Worm (Caenorhabditis elegans) whole organism, midembryonic: ENCODE results near the gene dop-3.

Experiments
- T22C8.4 ChIP-seq: fragments of 200-800 bp; sonication (Bioruptor generic); IDR thresholded peaks from 2 replicates; pipeline ENCODE4 v1.3.6; 2022; ENCODE audit warnings: missing genetic modification characterization, missing compliant biosample characterization
- cog-1 ChIP-seq: sonication (generic microtip); optimal IDR thresholded peaks from 2 replicates; lab custom pipeline; 2016; ENCODE audit warnings: missing genetic modification characterization, missing compliant biosample characterization
- flt-1 ChIP-seq: fragments of 200-800 bp; sonication (Bioruptor generic); IDR thresholded peaks from 2 replicates; pipeline ENCODE4 v1.3.6; 2022; ENCODE audit warnings: missing genetic modification characterization, missing compliant biosample characterization
- klf-2 ChIP-seq: fragments of 200-800 bp; sonication (Bioruptor generic); conservative IDR thresholded peaks from 2 replicates; pipeline ENCODE4 v1.3.6; 2022; ENCODE audit warnings: missing genetic modification reagents, missing genetic modification characterization, missing compliant biosample characterization
- med-1 ChIP-seq: sonication (generic microtip); optimal IDR thresholded peaks from 2 replicates; lab custom pipeline; 2017; ENCODE audit warnings: missing genetic modification characterization, mild to moderate bottlenecking, missing compliant biosample characterization, antibody characterized with exemption, missing genetic modification reagents; ENCODE audit not compliant: insufficient read depth
- ref-1 ChIP-seq: fragments of 200-800 bp; sonication (Bioruptor generic); conservative IDR thresholded peaks from 2 replicates; pipeline ENCODE4 v1.3.6; 2022; ENCODE audit warnings: missing genetic modification reagents, missing genetic modification characterization, missing compliant biosample characterization
- tab-1 ChIP-seq: fragments of 200-800 bp; sonication (Bioruptor generic); IDR thresholded peaks from 2 replicates; pipeline ENCODE4 v1.3.6; 2022; ENCODE audit warnings: missing genetic modification characterization, missing compliant biosample characterization
- ztf-23 ChIP-seq: fragments of 200-800 bp; sonication (Bioruptor generic); IDR thresholded peaks from 2 replicates; pipeline ENCODE4 v1.3.6; 2022; ENCODE audit warnings: missing genetic modification reagents, missing genetic modification characterization, missing compliant biosample characterization
- ztf-29 ChIP-seq: fragments of 200-800 bp; sonication (Bioruptor generic); IDR thresholded peaks from 2 replicates; pipeline ENCODE4 v1.3.6; 2022; ENCODE audit warnings: missing genetic modification reagents, missing genetic modification characterization, missing compliant biosample characterization

The dop-3 gene

ce11 chrX:6560495-6560894 is 9.0 kb downstream of the dop-3 start:
- TF ChIP-seq T22C8.4 (GFP tag; lab: Robert Waterston, UW) = no peak
- no peak for TF ChIP-seq ztf-29 (GFP tag; lab: Robert Waterston, UW)
- no peak for TF ChIP-seq tab-1 (GFP tag; lab: Robert Waterston, UW)
- no peak for TF ChIP-seq ref-1 (GFP tag; lab: Robert Waterston, UW)
- no peak for TF ChIP-seq ztf-23 (GFP tag; lab: Robert Waterston, UW)
- no peak for TF ChIP-seq med-1 (GFP tag; lab: Kevin White, UChicago)

- no peak for TF ChIP-seq ztf-29 (GFP tag; lab: Robert Waterston, UW)
- TF ChIP-seq klf-2 (GFP tag; lab: Robert Waterston, UW) = no peak
- no peak for TF ChIP-seq med-1 (GFP tag; lab: Kevin White, UChicago)
- TF ChIP-seq cog-1 (tag; lab: Kevin White, UChicago) = no peak
- no peak for TF ChIP-seq ztf-23 (GFP tag; lab: Robert Waterston, UW)
- TF ChIP-seq tab-1 (GFP tag; lab: Robert Waterston, UW) = no peak
- no peak for TF ChIP-seq flt-1
- no peak for TF ChIP-seq ref-1 (GFP tag; lab: Robert Waterston, UW)
- TF ChIP-seq T22C8.4 (GFP tag; lab: Robert Waterston, UW) = no peak
Measured at ce11 chrX:6553634-6554033, 15.9 kb downstream of the dop-3 start.

DNA sequence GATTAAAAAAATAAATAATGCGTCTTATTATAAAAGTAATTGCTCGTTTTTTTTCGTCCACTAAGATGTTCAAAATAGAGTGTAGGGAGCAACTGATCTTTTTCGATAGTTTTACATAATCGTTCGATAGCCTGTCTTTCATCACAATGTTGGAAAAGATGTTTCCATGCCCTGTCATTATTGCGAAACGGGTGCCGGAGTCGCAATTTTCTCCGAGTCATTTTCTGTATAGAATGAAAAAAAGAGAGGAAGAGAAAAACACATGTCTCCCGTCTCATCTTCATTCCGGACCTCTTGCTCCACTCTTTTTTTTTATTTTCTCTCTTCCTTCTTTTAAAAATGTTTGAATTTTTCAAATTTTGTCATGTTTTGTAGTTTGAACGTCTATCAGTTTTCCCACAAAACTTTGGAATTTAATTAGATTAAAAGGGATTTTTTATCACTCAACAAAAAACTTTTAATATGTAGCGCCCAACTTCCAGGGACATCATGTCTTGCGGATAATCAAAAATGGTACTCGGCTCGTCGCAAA is 16.7 kb downstream of the dop-3 start, which contains the start of gene svh-2:
TSS of gene svh-2 (plus strand) at position 482 of the 532 bp plus-strand sequence.
- no peak for TF ChIP-seq klf-2 (GFP tag; lab: Robert Waterston, UW)
- no peak for TF ChIP-seq tab-1 (GFP tag; lab: Robert Waterston, UW)
- no peak for TF ChIP-seq ref-1 (GFP tag; lab: Robert Waterston, UW)
- TF ChIP-seq med-1 (GFP tag; lab: Kevin White, UChicago) = no peak
- no peak for TF ChIP-seq flt-1
- no peak for TF ChIP-seq ztf-29 (GFP tag; lab: Robert Waterston, UW)
- TF ChIP-seq T22C8.4 (GFP tag; lab: Robert Waterston, UW) = no peak
- no peak for TF ChIP-seq cog-1 (tag; lab: Kevin White, UChicago)
- TF ChIP-seq ztf-23 (GFP tag; lab: Robert Waterston, UW) = no peak

- TF ChIP-seq T22C8.4 (GFP tag; lab: Robert Waterston, UW) (no peak), med-1 (GFP tag; lab: Kevin White, UChicago) (no peak), ztf-29 (GFP tag; lab: Robert Waterston, UW) (no peak), flt-1 (no peak), klf-2 (GFP tag; lab: Robert Waterston, UW) (no peak), ref-1 (GFP tag; lab: Robert Waterston, UW) (no peak), ztf-23 (GFP tag; lab: Robert Waterston, UW) (no peak), cog-1 (tag; lab: Kevin White, UChicago) (no peak), tab-1 (GFP tag; lab: Robert Waterston, UW) (no peak)
Measured at ce11 chrX:6551679-6552078, 17.8 kb downstream of the dop-3 start.

DNA sequence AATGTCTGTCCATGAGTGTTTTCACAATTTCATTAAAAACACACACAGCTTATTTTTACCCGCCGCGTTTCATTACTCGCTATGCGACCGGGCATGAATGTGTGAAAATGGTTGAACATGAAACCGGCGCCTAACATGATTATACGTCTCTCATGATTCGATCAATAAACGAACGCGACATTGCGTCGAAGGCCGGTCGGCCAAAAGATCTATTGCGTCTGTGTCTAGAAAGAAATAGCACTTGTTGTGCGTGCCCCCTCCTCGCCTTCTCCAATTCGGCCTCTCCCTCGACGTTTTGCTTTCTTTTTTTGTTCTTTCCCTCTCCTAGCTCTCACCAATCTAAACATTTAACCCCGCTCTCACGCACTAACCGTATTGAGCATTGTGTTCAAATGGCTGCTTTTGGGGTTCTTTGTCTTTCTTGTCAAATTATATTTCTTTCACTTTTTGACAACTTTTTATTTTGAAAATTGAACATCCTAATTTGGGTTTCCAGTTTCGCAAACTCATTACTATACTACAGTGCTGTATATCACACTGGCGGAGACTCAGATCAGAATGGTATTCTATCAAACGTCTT is 18.4 kb downstream of the dop-3 start:
- TF ChIP-seq tab-1 (GFP tag; lab: Robert Waterston, UW) (no peak), klf-2 (GFP tag; lab: Robert Waterston, UW) (no peak), T22C8.4 (GFP tag; lab: Robert Waterston, UW) (no peak), ztf-29 (GFP tag; lab: Robert Waterston, UW) (no peak), med-1 (GFP tag; lab: Kevin White, UChicago) (no peak), cog-1 (tag; lab: Kevin White, UChicago) (no peak), ref-1 (GFP tag; lab: Robert Waterston, UW) (no peak), flt-1 (no peak), ztf-23 (GFP tag; lab: Robert Waterston, UW) (no peak)

ce11 chrX:6543665-6544064 is 25.9 kb downstream of the dop-3 start:
- TF ChIP-seq cog-1 (tag; lab: Kevin White, UChicago) = no peak
- TF ChIP-seq tab-1 (GFP tag; lab: Robert Waterston, UW) = no peak
- no peak for TF ChIP-seq med-1 (GFP tag; lab: Kevin White, UChicago)
- no peak for TF ChIP-seq ztf-29 (GFP tag; lab: Robert Waterston, UW)
- no peak for TF ChIP-seq ztf-23 (GFP tag; lab: Robert Waterston, UW)
- no peak for TF ChIP-seq ref-1 (GFP tag; lab: Robert Waterston, UW)
- TF ChIP-seq T22C8.4 (GFP tag; lab: Robert Waterston, UW) = no peak
- TF ChIP-seq flt-1 = no peak
- no peak for TF ChIP-seq klf-2 (GFP tag; lab: Robert Waterston, UW)

DNA sequence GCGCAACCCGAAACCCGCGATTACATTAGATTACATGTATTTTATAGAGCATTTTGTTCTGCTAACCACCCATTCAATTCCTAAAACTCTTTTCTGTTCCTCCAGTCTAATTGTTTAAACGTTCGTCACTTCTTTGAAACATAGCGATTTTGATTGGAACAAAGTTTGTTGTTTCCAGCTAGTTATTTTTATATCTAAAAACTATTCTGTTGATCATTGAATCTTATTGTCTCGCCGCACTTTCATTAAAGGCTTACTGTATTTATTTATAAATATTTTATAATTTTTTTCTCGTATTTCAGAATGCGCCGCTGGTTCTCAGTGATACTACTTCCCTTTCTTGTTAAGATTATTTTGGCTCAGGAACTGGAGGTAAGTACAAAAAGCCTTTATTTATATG is 26.8 kb downstream of the dop-3 start, which contains the start of gene T14E8.2:
TSS of gene T14E8.2 (plus strand) at position 301 of the 400 bp plus-strand sequence.
- TF ChIP-seq ref-1 (GFP tag; lab: Robert Waterston, UW) (no peak), med-1 (GFP tag; lab: Kevin White, UChicago) (no peak), ztf-23 (GFP tag; lab: Robert Waterston, UW) (no peak), ztf-29 (GFP tag; lab: Robert Waterston, UW) (no peak), tab-1 (GFP tag; lab: Robert Waterston, UW) (no peak), T22C8.4 (GFP tag; lab: Robert Waterston, UW) (no peak), klf-2 (GFP tag; lab: Robert Waterston, UW) (no peak), flt-1 (no peak), cog-1 (tag; lab: Kevin White, UChicago) (no peak)

DNA sequence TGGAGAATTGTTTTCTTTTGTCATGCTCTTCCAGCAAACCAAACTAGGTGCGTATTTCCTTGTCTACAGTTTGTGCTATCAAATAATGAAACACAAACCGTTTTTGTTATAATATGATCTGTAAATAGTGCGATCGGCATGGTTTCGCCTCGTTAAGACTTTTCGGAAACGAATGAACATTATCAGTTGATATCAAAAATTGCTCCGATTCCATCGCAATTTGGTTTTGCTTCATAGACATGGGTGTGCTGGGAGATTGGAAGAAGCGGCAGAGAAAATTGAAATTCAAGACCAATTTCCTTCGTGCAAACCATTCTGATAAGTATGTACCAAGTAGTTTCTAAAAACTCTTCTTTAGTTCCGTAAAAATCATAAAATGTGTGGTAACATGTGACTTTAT is 31.5 kb downstream of the dop-3 start:
- TF ChIP-seq klf-2 (GFP tag; lab: Robert Waterston, UW) = no peak
- no peak for TF ChIP-seq ref-1 (GFP tag; lab: Robert Waterston, UW)
- no peak for TF ChIP-seq T22C8.4 (GFP tag; lab: Robert Waterston, UW)
